Fruit fly (Drosophila melanogaster) whole organism, embryonic: ENCODE results near the gene robl62A.

ENCODE experiments used
- Antp ChIP-seq: fragments of 200-800 bp; sonication (Bioruptor generic); optimal IDR thresholded peaks from 3 replicates; lab custom pipeline; 2016; ENCODE audit warnings: missing biosample characterization, missing genetic modification characterization
- Bdp1 ChIP-seq: fragments of 200-800 bp; sonication (Bioruptor generic); optimal IDR thresholded peaks from 3 replicates; lab custom pipeline; 2016; ENCODE audit warnings: missing biosample characterization, missing genetic modification characterization
- CG1024 ChIP-seq: fragments of 200-800 bp; sonication (Bioruptor generic); IDR thresholded peaks from 2 replicates; pipeline ENCODE4 v1.3.6; 2022; ENCODE audit warnings: missing biosample characterization, missing genetic modification characterization
- CG10959 ChIP-seq: fragments of 200-800 bp; sonication (Bioruptor generic); IDR thresholded peaks from 2 replicates; pipeline ENCODE4 v1.3.6; 2022; ENCODE audit warnings: missing biosample characterization, missing genetic modification characterization
- CG11456 ChIP-seq: fragments of 200-800 bp; sonication (Bioruptor generic); IDR thresholded peaks from 3 replicates; pipeline ENCODE4 v1.3.6; 2022; ENCODE audit warnings: missing biosample characterization, missing genetic modification characterization
- CG11723 ChIP-seq: fragments of 200-800 bp; sonication (Bioruptor generic); optimal IDR thresholded peaks from 2 replicates; lab custom pipeline; 2017; ENCODE audit warnings: missing biosample characterization, mild to moderate bottlenecking, missing genetic modification characterization
- CG14667 ChIP-seq: fragments of 200-800 bp; sonication (Bioruptor generic); IDR thresholded peaks from 2 replicates; pipeline ENCODE4 v1.3.6; 2022; ENCODE audit warnings: missing biosample characterization, missing genetic modification characterization
- CG15011 ChIP-seq: fragments of 200-800 bp; sonication (Bioruptor generic); optimal IDR thresholded peaks from 3 replicates; lab custom pipeline; 2018; ENCODE audit warnings: missing biosample characterization, mild to moderate bottlenecking, missing genetic modification characterization
- CG15479 ChIP-seq: fragments of 200-800 bp; sonication (Bioruptor generic); optimal IDR thresholded peaks from 3 replicates; lab custom pipeline; 2019; ENCODE audit warnings: missing biosample characterization, mild to moderate bottlenecking, missing genetic modification characterization, moderate library complexity
- CG16779 ChIP-seq: fragments of 200-800 bp; sonication (Bioruptor generic); IDR thresholded peaks from 2 replicates; pipeline ENCODE4 v1.3.6; 2022; ENCODE audit warnings: missing biosample characterization, missing genetic modification characterization
- CG17829 ChIP-seq: fragments of 200-800 bp; optimal IDR thresholded peaks from 2 replicates; lab custom pipeline; 2019; ENCODE audit warnings: missing biosample characterization, mild to moderate bottlenecking, missing genetic modification characterization, moderate library complexity
- CG2202 ChIP-seq: fragments of 200-800 bp; sonication (Bioruptor generic); optimal IDR thresholded peaks from 2 replicates; lab custom pipeline; 2018; ENCODE audit warnings: missing biosample characterization, mild to moderate bottlenecking, missing genetic modification characterization
- CG2889 ChIP-seq: fragments of 200-800 bp; sonication (Bioruptor generic); IDR thresholded peaks from 3 replicates; pipeline ENCODE4 v1.3.6; 2022; ENCODE audit warnings: missing biosample characterization, missing genetic modification characterization
- CG3407 ChIP-seq: fragments of 200-800 bp; sonication (Bioruptor generic); optimal IDR thresholded peaks from 2 replicates; lab custom pipeline; 2018; ENCODE audit warnings: missing biosample characterization, mild to moderate bottlenecking, missing genetic modification characterization
- CG5953 ChIP-seq: fragments of 200-800 bp; sonication (Bioruptor generic); IDR thresholded peaks from 2 replicates; pipeline ENCODE4 v1.3.6; 2022; ENCODE audit warnings: missing biosample characterization, missing genetic modification characterization
- CG7928 ChIP-seq: fragments of 200-800 bp; sonication (Bioruptor generic); optimal IDR thresholded peaks from 2 replicates; lab custom pipeline; 2017; ENCODE audit warnings: missing biosample characterization, mild to moderate bottlenecking, missing genetic modification characterization
- CG8388 ChIP-seq: fragments of 200-800 bp; sonication (Bioruptor generic); optimal IDR thresholded peaks from 2 replicates; lab custom pipeline; 2019; ENCODE audit warnings: missing biosample characterization, mild to moderate bottlenecking, missing genetic modification characterization, moderate library complexity
- CkIIα-i1 ChIP-seq: fragments of 200-800 bp; sonication (Bioruptor generic); IDR thresholded peaks from 2 replicates; pipeline ENCODE4 v1.3.6; 2022; ENCODE audit warnings: missing biosample characterization, missing genetic modification characterization
- Dip3 ChIP-seq: fragments of 200-800 bp; sonication (Bioruptor generic); optimal IDR thresholded peaks from 3 replicates; lab custom pipeline; 2016; ENCODE audit warnings: missing biosample characterization, missing genetic modification characterization
- Fer3 ChIP-seq: fragments of 200-800 bp; sonication (Bioruptor generic); optimal IDR thresholded peaks from 2 replicates; lab custom pipeline; 2018; ENCODE audit warnings: missing biosample characterization, mild to moderate bottlenecking, missing genetic modification characterization, moderate library complexity
- HLH4C ChIP-seq: fragments of 200-800 bp; sonication (Bioruptor generic); IDR thresholded peaks from 3 replicates; pipeline ENCODE4 v1.3.6; 2022; ENCODE audit warnings: missing biosample characterization, missing genetic modification characterization; ENCODE audit not compliant: partially characterized antibody
- HLH54F ChIP-seq: fragments of 200-800 bp; sonication (Bioruptor generic); optimal IDR thresholded peaks from 3 replicates; lab custom pipeline; 2016; ENCODE audit warnings: missing biosample characterization, missing genetic modification characterization
- Hand ChIP-seq: fragments of 200-800 bp; sonication (Bioruptor generic); optimal IDR thresholded peaks from 2 replicates; lab custom pipeline; 2017; ENCODE audit warnings: mild to moderate bottlenecking, missing biosample characterization, missing genetic modification reagents, missing genetic modification characterization
- HmgZ ChIP-seq: fragments of 200-800 bp; sonication (Bioruptor generic); optimal IDR thresholded peaks from 2 replicates; lab custom pipeline; 2018; ENCODE audit warnings: missing biosample characterization, mild to moderate bottlenecking, missing genetic modification characterization
- Mrtf ChIP-seq: fragments of 200-800 bp; sonication (Bioruptor generic); IDR thresholded peaks from 3 replicates; pipeline ENCODE4 v1.3.6; 2022; ENCODE audit warnings: missing biosample characterization, missing genetic modification characterization
- Neu2 ChIP-seq: fragments of 200-800 bp; sonication (Bioruptor generic); optimal IDR thresholded peaks from 3 replicates; lab custom pipeline; 2016; ENCODE audit warnings: missing biosample characterization, missing genetic modification characterization, borderline replicate concordance
- Oli ChIP-seq: fragments of 200-800 bp; sonication (Bioruptor generic); optimal IDR thresholded peaks from 2 replicates; lab custom pipeline; 2018; ENCODE audit warnings: missing biosample characterization, mild to moderate bottlenecking, missing genetic modification characterization, moderate library complexity
- TFAM ChIP-seq: fragments of 200-800 bp; sonication (Bioruptor generic); optimal IDR thresholded peaks from 2 replicates; lab custom pipeline; 2017; ENCODE audit warnings: missing biosample characterization, missing genetic modification characterization, inconsistent platforms
- Usf ChIP-seq: fragments of 200-800 bp; sonication (Bioruptor generic); optimal IDR thresholded peaks from 2 replicates; lab custom pipeline; 2017; ENCODE audit warnings: missing genotype, missing biosample characterization, missing genetic modification characterization
- Vsx1 ChIP-seq: fragments of 200-800 bp; sonication (Bioruptor generic); optimal IDR thresholded peaks from 2 replicates; lab custom pipeline; 2017; ENCODE audit warnings: missing biosample characterization, mild to moderate bottlenecking, missing genetic modification characterization, missing genetic modification reagents
- emc ChIP-seq: fragments of 200-800 bp; sonication (Bioruptor generic); optimal IDR thresholded peaks from 2 replicates; lab custom pipeline; 2016; ENCODE audit warnings: missing biosample characterization, missing genetic modification characterization
- fd64A ChIP-seq: fragments of 200-800 bp; sonication (Bioruptor generic); optimal IDR thresholded peaks from 3 replicates; lab custom pipeline; 2018; ENCODE audit warnings: missing biosample characterization, mild to moderate bottlenecking, missing genetic modification characterization
- h ChIP-seq: fragments of >200 bp; optimal IDR thresholded peaks from 2 replicates; lab custom pipeline; 2017
- hb ChIP-seq: fragments of 200-800 bp; sonication (Bioruptor generic); IDR thresholded peaks from 3 replicates; pipeline ENCODE4 v1.3.6; 2022; ENCODE audit warnings: missing biosample characterization, missing genetic modification characterization; ENCODE audit not compliant: partially characterized antibody
- hth ChIP-seq: fragments of >200 bp; optimal IDR thresholded peaks from 2 replicates; lab custom pipeline; 2017; ENCODE audit warnings: inconsistent platforms
- maf-S ChIP-seq: fragments of 200-800 bp; sonication (Bioruptor generic); optimal IDR thresholded peaks from 2 replicates; lab custom pipeline; 2016; ENCODE audit warnings: missing biosample characterization, missing genetic modification characterization
- mam ChIP-seq: fragments of 200-800 bp; sonication (Bioruptor generic); optimal IDR thresholded peaks from 3 replicates; lab custom pipeline; 2016; ENCODE audit warnings: missing biosample characterization, missing genetic modification characterization
- nau ChIP-seq: fragments of 200-800 bp; sonication (Bioruptor generic); optimal IDR thresholded peaks from 3 replicates; lab custom pipeline; 2017; ENCODE audit warnings: missing biosample characterization, mild to moderate bottlenecking, missing genetic modification characterization, missing genetic modification reagents
- nmo ChIP-seq: fragments of 200-800 bp; sonication (Bioruptor generic); optimal IDR thresholded peaks from 2 replicates; lab custom pipeline; 2018; ENCODE audit warnings: missing biosample characterization, mild to moderate bottlenecking, missing genetic modification characterization, moderate library complexity
- nom ChIP-seq: fragments of 200-800 bp; sonication (Bioruptor generic); optimal IDR thresholded peaks from 2 replicates; lab custom pipeline; 2017; ENCODE audit warnings: missing biosample characterization, missing genetic modification characterization, mild to moderate bottlenecking, moderate library complexity, missing genetic modification reagents
- pnt ChIP-seq: fragments of 200-800 bp; sonication (Bioruptor generic); optimal IDR thresholded peaks from 3 replicates; lab custom pipeline; 2016; ENCODE audit warnings: missing biosample characterization, missing genetic modification characterization
- psq ChIP-seq: fragments of 200-800 bp; sonication (Bioruptor generic); optimal IDR thresholded peaks from 2 replicates; lab custom pipeline; 2017; ENCODE audit warnings: missing biosample characterization, missing genetic modification characterization
- repo ChIP-seq: fragments of 200-800 bp; sonication (Bioruptor generic); optimal IDR thresholded peaks from 2 replicates; lab custom pipeline; 2016; ENCODE audit warnings: missing biosample characterization, missing genetic modification characterization
- rib ChIP-seq: fragments of 200-800 bp; sonication (Bioruptor generic); IDR thresholded peaks from 2 replicates; pipeline ENCODE4 v1.3.6; 2022; ENCODE audit warnings: missing biosample characterization, missing genetic modification characterization
- row ChIP-seq: fragments of 200-800 bp; sonication (Bioruptor generic); IDR thresholded peaks from 3 replicates; pipeline ENCODE4 v1.3.6; 2022; ENCODE audit warnings: missing biosample characterization, missing genetic modification characterization
- scrt ChIP-seq: fragments of 200-800 bp; sonication (Bioruptor generic); optimal IDR thresholded peaks from 2 replicates; lab custom pipeline; 2018; ENCODE audit warnings: missing biosample characterization, mild to moderate bottlenecking, missing genetic modification characterization, moderate library complexity
- sens ChIP-seq: fragments of 200-800 bp; sonication (Bioruptor generic); peaks from one replicate; lab custom pipeline; 2016; ENCODE audit warnings: missing biosample characterization, missing genetic modification characterization
- shn ChIP-seq: fragments of 200-800 bp; sonication (Bioruptor generic); optimal IDR thresholded peaks from 3 replicates; lab custom pipeline; 2016; ENCODE audit warnings: missing biosample characterization, missing genetic modification characterization
- trem ChIP-seq: fragments of 200-800 bp; optimal IDR thresholded peaks from 3 replicates; lab custom pipeline; 2019; ENCODE audit warnings: missing biosample characterization, mild to moderate bottlenecking, missing genetic modification characterization, moderate library complexity
- zen ChIP-seq: fragments of 200-800 bp; sonication (Bioruptor generic); optimal IDR thresholded peaks from 3 replicates; lab custom pipeline; 2018; ENCODE audit warnings: missing biosample characterization, mild to moderate bottlenecking, missing genetic modification characterization, moderate library complexity
- zf30C ChIP-seq: fragments of 200-800 bp; sonication (Bioruptor generic); optimal IDR thresholded peaks from 3 replicates; lab custom pipeline; 2018; ENCODE audit warnings: missing biosample characterization, mild to moderate bottlenecking, missing genetic modification characterization

The robl62A gene

DNA sequence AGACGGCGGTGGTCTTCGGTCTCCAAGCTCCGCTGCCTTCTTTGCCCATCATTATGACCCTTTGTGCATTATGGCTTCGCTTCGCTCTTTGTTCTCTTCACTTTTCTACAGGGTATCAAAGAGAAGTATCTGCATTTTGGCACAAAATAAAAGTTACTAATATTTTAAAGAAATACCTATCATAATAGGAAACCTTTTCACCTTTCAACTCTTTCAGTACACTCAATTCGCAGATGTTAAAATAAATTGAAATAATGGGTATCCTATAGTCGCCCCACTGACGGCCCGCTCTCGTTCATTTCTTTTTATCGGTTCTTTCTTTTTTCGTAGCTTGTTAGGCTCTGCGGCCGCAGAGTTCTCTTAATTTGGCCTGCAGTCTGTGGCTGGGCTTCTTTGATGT lies 34.5 kb upstream of the robl62A start (continued):
- peak; percentile 91 for TF ChIP-seq trem (tag; lab: Kevin White, UChicago)
- TF ChIP-seq CkIIα-i1 (GFP tag; lab: Robert Waterston, UW) = no peak
- peak; percentile 28 for TF ChIP-seq Vsx1 (GFP tag; lab: Kevin White, UChicago)
- peak; percentile 82 for TF ChIP-seq psq (GFP tag; lab: Kevin White, UChicago)
- TF ChIP-seq Dip3 (GFP tag; lab: Kevin White, UChicago) = no peak
- no peak for TF ChIP-seq nau
- TF ChIP-seq HmgZ (tag; lab: Kevin White, UChicago) = peak; percentile 31
- peak; percentile 56 for TF ChIP-seq Fer3 (tag; lab: Kevin White, UChicago)
- TF ChIP-seq shn (GFP tag; lab: Kevin White, UChicago) = no peak
- TF ChIP-seq scrt (GFP tag; lab: Kevin White, UChicago) = peak; percentile 14
- TF ChIP-seq zf30C (GFP tag; lab: Kevin White, UChicago) = no peak
- TF ChIP-seq repo (GFP tag; lab: Kevin White, UChicago) = peak; percentile 50
- peak; percentile 87 for TF ChIP-seq row (GFP tag; lab: Robert Waterston, UW)
- no peak for TF ChIP-seq rib (GFP tag; lab: Robert Waterston, UW)
- TF ChIP-seq Antp (GFP tag; lab: Kevin White, UChicago) = peak; percentile 76
- no peak for TF ChIP-seq HLH4C (GFP tag; lab: Robert Waterston, UW)
- peak; percentile 87 for TF ChIP-seq CG1024
- TF ChIP-seq CG11723 = peak; percentile 68
- TF ChIP-seq Bdp1 (GFP tag; lab: Kevin White, UChicago) = peak; percentile 60
- peak; percentile 79 for TF ChIP-seq CG3407
- TF ChIP-seq CG5953 = 0 out of 2 replicates have a peak, but pooled peaks have one; percentile 43
- peak; percentile 99 for TF ChIP-seq sens (GFP tag; lab: Kevin White, UChicago)
- peak; percentile 68; the same call in 1 of the 3 replicates for TF ChIP-seq Mrtf
- TF ChIP-seq CG10959 (GFP tag; lab: Robert Waterston, UW) = peak; percentile 95
- no peak for TF ChIP-seq Neu2 (GFP tag; lab: Kevin White, UChicago)
- no peak for TF ChIP-seq emc (GFP tag; lab: Kevin White, UChicago)
- peak; percentile 57; the same call in 2 of the 3 replicates for TF ChIP-seq CG2889 (GFP tag; lab: Robert Waterston, UW)
- TF ChIP-seq hb (GFP tag; lab: Robert Waterston, UW) = no peak
- peak; percentile 87 for TF ChIP-seq CG14667
- TF ChIP-seq nmo = peak; percentile 95
- no peak for TF ChIP-seq Hand (GFP tag; lab: Kevin White, UChicago)
- TF ChIP-seq CG15479 (GFP tag; lab: Kevin White, UChicago) = no peak
- no peak for TF ChIP-seq CG16779
- TF ChIP-seq HLH54F (GFP tag; lab: Kevin White, UChicago) = peak; percentile 47
- peak; percentile 52 for TF ChIP-seq CG15011
- peak; percentile 76 for TF ChIP-seq fd64A
- no peak for TF ChIP-seq CG7928 (GFP tag; lab: Kevin White, UChicago)
- peak; percentile 83 for TF ChIP-seq pnt (GFP tag; lab: Kevin White, UChicago)
- TF ChIP-seq maf-S = no peak
- no peak for TF ChIP-seq h (lab: Kevin White, UChicago)
- peak; percentile 54 for TF ChIP-seq mam (GFP tag; lab: Kevin White, UChicago)
- peak; percentile 86 for TF ChIP-seq Oli (tag; lab: Kevin White, UChicago)
- no peak for TF ChIP-seq hth (lab: Kevin White, UChicago)
- TF ChIP-seq Usf = peak; percentile 76
- peak; percentile 86 for TF ChIP-seq CG8388 (GFP tag; lab: Kevin White, UChicago)
- peak; percentile 88 for TF ChIP-seq zen (tag; lab: Kevin White, UChicago)
- peak; percentile 95 for TF ChIP-seq CG2202
- peak; percentile 44; the same call in 1 of the 3 replicates for TF ChIP-seq CG11456
- TF ChIP-seq TFAM (GFP tag; lab: Kevin White, UChicago) = peak; percentile 48
- peak; percentile 95 for TF ChIP-seq CG17829 (tag; lab: Kevin White, UChicago)
- peak; percentile 29 for TF ChIP-seq nom (GFP tag; lab: Kevin White, UChicago)
